Fruit fly (Drosophila melanogaster): ENCODE measurements around the gene xit.
A peak's percentile ranks its signal among the peaks of the same experiment; 100 is the strongest.

The xit gene

DNA sequence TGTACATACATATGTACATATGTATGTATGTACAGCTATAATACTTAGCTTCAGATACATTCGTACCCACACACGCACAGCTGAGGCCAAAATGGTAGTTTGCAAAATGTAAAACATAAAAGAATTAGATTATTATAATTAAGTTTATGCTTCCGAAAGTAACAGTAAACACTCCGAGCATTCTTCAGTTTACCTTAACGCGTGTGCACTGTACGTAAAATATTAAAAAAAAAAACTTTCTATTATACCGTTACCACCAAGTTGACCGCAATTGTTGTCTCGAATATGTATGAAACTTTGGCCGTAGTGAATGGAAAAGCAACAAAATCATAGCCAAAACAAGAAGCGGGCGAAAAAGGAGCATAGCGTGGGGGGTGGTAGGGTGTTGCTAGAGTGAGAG, 33.7 kb downstream of the xit start (continued):
- TF ChIP-seq NK7.1 (GFP tag; optimal IDR thresholded peaks at IDR 0.05) (peak; percentile 19), br (optimal IDR thresholded peaks at IDR 0.05) (no peak), CG7745 (tag; optimal IDR thresholded peaks at IDR 0.05) (no peak), h (optimal IDR thresholded peaks at IDR 0.05) (no peak), CG7928 (GFP tag; optimal IDR thresholded peaks at IDR 0.05) (peak; percentile 59), ewg (GFP tag; optimal IDR thresholded peaks at IDR 0.05) (peak; percentile 63), Myb (GFP tag; optimal IDR thresholded peaks at IDR 0.05) (peak; percentile 31), CG1602 (GFP tag; optimal IDR thresholded peaks at IDR 0.05) (peak; percentile 67), B-H2 (GFP tag; optimal IDR thresholded peaks at IDR 0.05) (no peak), CG15514 (GFP tag; optimal IDR thresholded peaks at IDR 0.05) (peak; percentile 79), CG17328 (GFP tag; IDR thresholded peaks at IDR 0.05) (peak; percentile 77), CG8089 (GFP tag; optimal IDR thresholded peaks at IDR 0.05) (peak; percentile 43), lmd (GFP tag; IDR thresholded peaks at IDR 0.05) (peak; percentile 84), CG1233 (GFP tag; optimal IDR thresholded peaks at IDR 0.05) (peak; percentile 79), CG10565 (GFP tag; optimal IDR thresholded peaks at IDR 0.05) (peak; percentile 28), CG13424 (tag; optimal IDR thresholded peaks at IDR 0.05) (peak; percentile 76), Stat92E (GFP tag; optimal IDR thresholded peaks at IDR 0.05) (no peak), CG8924 (tag; optimal IDR thresholded peaks at IDR 0.05) (peak; percentile 80), bcd (GFP tag; optimal IDR thresholded peaks at IDR 0.05) (peak; percentile 83), z (GFP tag; IDR thresholded peaks at IDR 0.05) (0 out of 3 replicates have a peak, but pooled peaks have one; percentile 47), Gsc (GFP tag; IDR thresholded peaks at IDR 0.05) (no peak; the same call in 1 of the 2 replicates), Hsf (GFP tag; optimal IDR thresholded peaks at IDR 0.05) (peak; percentile 76), CG2116 (GFP tag; optimal IDR thresholded peaks at IDR 0.05) (peak; percentile 46), btn (GFP tag; optimal IDR thresholded peaks at IDR 0.05) (peak; percentile 19), wor (GFP tag; IDR thresholded peaks at IDR 0.05) (peak; percentile 59), Sin3A (optimal IDR thresholded peaks at IDR 0.05) (no peak), Max (GFP tag; optimal IDR thresholded peaks at IDR 0.05) (peak; percentile 69), lab (GFP tag; optimal IDR thresholded peaks at IDR 0.05) (peak; percentile 93), CG14441 (GFP tag; IDR thresholded peaks at IDR 0.05) (peak; percentile 81), CG31224 (GFP tag; IDR thresholded peaks at IDR 0.05) (peak; percentile 48; the same call in 1 of the 2 replicates), CG8281 (tag; optimal IDR thresholded peaks at IDR 0.05) (peak; percentile 52), Drgx (GFP tag; IDR thresholded peaks at IDR 0.05) (peak; percentile 91), B-H1 (GFP tag; IDR thresholded peaks at IDR 0.05) (peak; percentile 73), tup (GFP tag; optimal IDR thresholded peaks at IDR 0.05) (peak; percentile 41), Nf-YC (tag; optimal IDR thresholded peaks at IDR 0.05) (peak; percentile 35), Scr (GFP tag; IDR thresholded peaks at IDR 0.05; ENCODE audit: partially characterized antibody) (no peak), yki (optimal IDR thresholded peaks at IDR 0.05) (no peak), Ptx1 (GFP tag; IDR thresholded peaks at IDR 0.05) (peak; percentile 87), CG11247 (GFP tag; IDR thresholded peaks at IDR 0.05) (peak; percentile 76), Xrp1 (GFP tag; IDR thresholded peaks at IDR 0.05) (peak; percentile 89), CG9876 (GFP tag; optimal IDR thresholded peaks at IDR 0.05) (peak; percentile 26), ci (GFP tag; IDR thresholded peaks at IDR 0.05) (peak; percentile 91), Blimp-1 (GFP tag; optimal IDR thresholded peaks at IDR 0.05) (peak; percentile 85), sens-2 (GFP tag; IDR thresholded peaks at IDR 0.05) (peak; percentile 48; the same call in 1 of the 2 replicates), Xbp1 (GFP tag; optimal IDR thresholded peaks at IDR 0.05) (peak; percentile 81), CG2120 (GFP tag; optimal IDR thresholded peaks at IDR 0.05) (peak; percentile 86), Hr3 (GFP tag; optimal IDR thresholded peaks at IDR 0.05) (peak; percentile 69), CG4424 (GFP tag; optimal IDR thresholded peaks at IDR 0.05) (peak; percentile 81), ham (GFP tag; IDR thresholded peaks at IDR 0.05) (no peak), gsb (GFP tag; IDR thresholded peaks at IDR 0.05) (peak; percentile 62), CG11560 (tag; IDR thresholded peaks at IDR 0.05) (0 out of 3 replicates have a peak, but pooled peaks have one; percentile 42), zfh1 (GFP tag; IDR thresholded peaks at IDR 0.05) (peak; percentile 84), HLHmδ (GFP tag; optimal IDR thresholded peaks at IDR 0.05) (no peak)
